Fruit fly (Drosophila melanogaster): ENCODE data around the gene Zpr1.

The Zpr1 gene

dm6 chrX:9161912-9162311, at the start of gene Zpr1, which contains the start of gene CG44532:
Gene Zpr1 (minus strand): TSS chrX:9162090.
Gene CG44532 (plus strand): TSS chrX:9162092.
- TF ChIP-seq CG8478 (optimal IDR thresholded peaks at IDR 0.05) (no peak), CTCF (optimal IDR thresholded peaks at IDR 0.05) (no peak)

dm6 chrX:9210787-9211186, 48.9 kb upstream of the Zpr1 start, which contains the start of gene SmydA-9:
Gene SmydA-9 (minus strand): TSS chrX:9210887.
- no peak for TF ChIP-seq CG8478 (optimal IDR thresholded peaks at IDR 0.05)
- TF ChIP-seq CTCF (optimal IDR thresholded peaks at IDR 0.05), result no peak

dm6 chrX:9201866-9202681, 40.2 kb upstream of the Zpr1 start:
- TF ChIP-seq CTCF (optimal IDR thresholded peaks at IDR 0.05) (no peak), CG8478 (optimal IDR thresholded peaks at IDR 0.05) (no peak)

dm6 chrX:9201080-9201479, 39.2 kb upstream of the Zpr1 start:
- TF ChIP-seq CTCF (optimal IDR thresholded peaks at IDR 0.05) (no peak), CG8478 (optimal IDR thresholded peaks at IDR 0.05) (no peak)

dm6 chrX:9200234-9200633, 38.3 kb upstream of the Zpr1 start:
- TF ChIP-seq CTCF (optimal IDR thresholded peaks at IDR 0.05), result no peak
- TF ChIP-seq CG8478 (optimal IDR thresholded peaks at IDR 0.05), result no peak

dm6 chrX:9196362-9196761, 34.5 kb upstream of the Zpr1 start, which contains the start of gene CG12118:
Gene CG12118 (minus strand): TSS chrX:9196414.
- TF ChIP-seq CG8478 (optimal IDR thresholded peaks at IDR 0.05), result no peak
- no peak for TF ChIP-seq CTCF (optimal IDR thresholded peaks at IDR 0.05)

- TF ChIP-seq CTCF (optimal IDR thresholded peaks at IDR 0.05) (no peak), CG8478 (optimal IDR thresholded peaks at IDR 0.05) (no peak)
Measured at dm6 chrX:9195311-9195710, 33.4 kb upstream of the Zpr1 start.

- no peak for TF ChIP-seq CTCF (optimal IDR thresholded peaks at IDR 0.05)
- TF ChIP-seq CG8478 (optimal IDR thresholded peaks at IDR 0.05), result no peak
Measured at dm6 chrX:9193604-9194003, 31.7 kb upstream of the Zpr1 start, which contains the start of gene CG12106. Gene CG12106 (plus strand): TSS chrX:9193898.

- TF ChIP-seq CTCF (optimal IDR thresholded peaks at IDR 0.05) (no peak), CG8478 (optimal IDR thresholded peaks at IDR 0.05) (no peak)
Measured at dm6 chrX:9192429-9192828, 30.5 kb upstream of the Zpr1 start, which contains the start of gene CG12056. Gene CG12056 (plus strand): TSS chrX:9192669.

- TF ChIP-seq CG8478 (optimal IDR thresholded peaks at IDR 0.05), result no peak
- TF ChIP-seq CTCF (optimal IDR thresholded peaks at IDR 0.05), result no peak
Measured at dm6 chrX:9191357-9191756, 29.5 kb upstream of the Zpr1 start, which contains the start of gene CG12057. Gene CG12057 (plus strand): TSS chrX:9191657.

dm6 chrX:9190555-9191184, 28.8 kb upstream of the Zpr1 start, which contains the start of gene CG12115:
Gene CG12115 (minus strand): TSS chrX:9190605.
- TF ChIP-seq CG8478 (optimal IDR thresholded peaks at IDR 0.05) (no peak), CTCF (optimal IDR thresholded peaks at IDR 0.05) (no peak)

dm6 chrX:9187429-9187828, 25.5 kb upstream of the Zpr1 start:
- TF ChIP-seq CTCF (optimal IDR thresholded peaks at IDR 0.05) (no peak), CG8478 (optimal IDR thresholded peaks at IDR 0.05) (no peak)

- no peak for TF ChIP-seq CG8478 (optimal IDR thresholded peaks at IDR 0.05)
- no peak for TF ChIP-seq CTCF (optimal IDR thresholded peaks at IDR 0.05)
Measured at dm6 chrX:9168273-9168672, 6.4 kb upstream of the Zpr1 start.

dm6 chrX:9164510-9165506, 2.9 kb upstream of the Zpr1 start:
- TF ChIP-seq CTCF (optimal IDR thresholded peaks at IDR 0.05), result no peak
- no peak for TF ChIP-seq CG8478 (optimal IDR thresholded peaks at IDR 0.05)

All from S2 (cell line).